Worm (Caenorhabditis elegans) whole organism, late embryonic: ENCODE results near the gene R01H2.2.

ENCODE experiments used
- C08G9.2 ChIP-seq: sonication (generic microtip); optimal IDR thresholded peaks from 2 replicates; lab custom pipeline; 2016; ENCODE audit warnings: mild to moderate bottlenecking, missing genetic modification characterization, moderate library complexity, missing compliant biosample characterization
- F13H6.1 ChIP-seq: sonication (generic microtip); optimal IDR thresholded peaks from 2 replicates; lab custom pipeline; 2016; ENCODE audit warnings: missing genetic modification characterization, missing compliant biosample characterization
- T23F11.4 ChIP-seq: fragments of 200-800 bp; sonication (Bioruptor generic); optimal IDR thresholded peaks from 2 replicates; lab custom pipeline; 2018; ENCODE audit warnings: mild to moderate bottlenecking, missing genetic modification characterization, missing compliant biosample characterization
- Y22D7AL.16 ChIP-seq: sonication (generic microtip); optimal IDR thresholded peaks from 2 replicates; lab custom pipeline; 2016; ENCODE audit warnings: missing genetic modification characterization, missing compliant biosample characterization
- ahr-1 ChIP-seq: sonication (generic microtip); optimal IDR thresholded peaks from 2 replicates; lab custom pipeline; 2016; ENCODE audit warnings: missing genetic modification characterization, missing compliant biosample characterization
- ceh-19 ChIP-seq: fragments of 200-800 bp; sonication (Bioruptor generic); optimal IDR thresholded peaks from 2 replicates; lab custom pipeline; 2018; ENCODE audit warnings: mild to moderate bottlenecking, missing genetic modification characterization, missing compliant biosample characterization
- ceh-22 ChIP-seq: sonication (generic microtip); optimal IDR thresholded peaks from 2 replicates; lab custom pipeline; 2017; ENCODE audit warnings: missing biosample characterization, missing genetic modification characterization
- ceh-24 ChIP-seq: sonication (generic microtip); optimal IDR thresholded peaks from 2 replicates; lab custom pipeline; 2016; ENCODE audit warnings: mild to moderate bottlenecking, missing genetic modification characterization, missing compliant biosample characterization
- ceh-6 ChIP-seq: fragments of 200-800 bp; sonication (Bioruptor generic); optimal IDR thresholded peaks from 2 replicates; lab custom pipeline; 2018; ENCODE audit warnings: mild to moderate bottlenecking, missing genetic modification characterization, missing compliant biosample characterization
- dmd-4 ChIP-seq: sonication (generic microtip); optimal IDR thresholded peaks from 2 replicates; lab custom pipeline; 2016; ENCODE audit warnings: borderline replicate concordance, missing genetic modification characterization, missing compliant biosample characterization
- elt-2 ChIP-seq: sonication (generic microtip); optimal IDR thresholded peaks from 2 replicates; lab custom pipeline; 2016; ENCODE audit warnings: missing genetic modification reagents, missing genetic modification characterization, missing compliant biosample characterization
- ets-4 ChIP-seq: sonication (generic microtip); optimal IDR thresholded peaks from 2 replicates; lab custom pipeline; 2016; ENCODE audit warnings: missing genetic modification characterization, missing compliant biosample characterization
- fax-1 ChIP-seq: sonication (generic microtip); optimal IDR thresholded peaks from 2 replicates; lab custom pipeline; 2016; ENCODE audit warnings: missing genotype, missing genetic modification characterization, missing compliant biosample characterization
- fkh-6 ChIP-seq: sonication (generic microtip); optimal IDR thresholded peaks from 2 replicates; lab custom pipeline; 2016; ENCODE audit warnings: missing genetic modification characterization, missing compliant biosample characterization
- hlh-15 ChIP-seq: sonication (generic microtip); optimal IDR thresholded peaks from 2 replicates; lab custom pipeline; 2016; ENCODE audit warnings: missing genetic modification characterization, missing compliant biosample characterization
- hlh-30 ChIP-seq: sonication (generic microtip); optimal IDR thresholded peaks from 2 replicates; lab custom pipeline; 2017; ENCODE audit warnings: antibody characterized with exemption, missing genetic modification characterization, missing compliant biosample characterization; ENCODE audit not compliant: insufficient read depth
- mec-3 ChIP-seq: sonication (generic microtip); optimal IDR thresholded peaks from 2 replicates; lab custom pipeline; 2016; ENCODE audit warnings: borderline replicate concordance, missing genetic modification characterization, missing compliant biosample characterization
- nfya-1 ChIP-seq: sonication (generic microtip); optimal IDR thresholded peaks from 2 replicates; lab custom pipeline; 2017; ENCODE audit warnings: missing genetic modification characterization, mild to moderate bottlenecking, missing compliant biosample characterization, antibody characterized with exemption, moderate library complexity
- nhr-232 ChIP-seq: sonication (generic microtip); optimal IDR thresholded peaks from 2 replicates; lab custom pipeline; 2016; ENCODE audit warnings: missing genetic modification characterization, missing compliant biosample characterization
- pag-3 ChIP-seq: sonication (generic microtip); optimal IDR thresholded peaks from 2 replicates; lab custom pipeline; 2016; ENCODE audit warnings: missing compliant biosample characterization, missing genetic modification characterization, borderline replicate concordance
- pax-1 ChIP-seq: fragments of 150-350 bp; optimal IDR thresholded peaks from 2 replicates; lab custom pipeline; 2014; ENCODE audit warnings: missing biosample characterization, missing genetic modification characterization
- pha-4 ChIP-seq: fragments of 150-350 bp; optimal IDR thresholded peaks from 2 replicates; lab custom pipeline; 2018; ENCODE audit warnings: missing biosample characterization, missing genetic modification reagents, missing genetic modification characterization
- pqm-1 ChIP-seq: sonication (generic microtip); optimal IDR thresholded peaks from 2 replicates; lab custom pipeline; 2016; ENCODE audit warnings: missing genetic modification characterization, missing compliant biosample characterization
- ref-2 ChIP-seq: sonication (generic microtip); optimal IDR thresholded peaks from 2 replicates; lab custom pipeline; 2016; ENCODE audit warnings: missing genetic modification characterization, missing compliant biosample characterization
- rnt-1 ChIP-seq: sonication (generic microtip); optimal IDR thresholded peaks from 2 replicates; lab custom pipeline; 2016; ENCODE audit warnings: missing genetic modification characterization, missing compliant biosample characterization
- sdc-2 ChIP-seq: sonication (generic microtip); optimal IDR thresholded peaks from 2 replicates; lab custom pipeline; 2016; ENCODE audit warnings: missing genotype, missing genetic modification characterization, missing compliant biosample characterization
- sox-4 ChIP-seq: sonication (generic microtip); optimal IDR thresholded peaks from 2 replicates; lab custom pipeline; 2017; ENCODE audit warnings: mild to moderate bottlenecking, missing genetic modification characterization, inconsistent platforms, missing compliant biosample characterization
- syd-9 ChIP-seq: sonication (generic microtip); optimal IDR thresholded peaks from 2 replicates; lab custom pipeline; 2016; ENCODE audit warnings: mild to moderate bottlenecking, missing genetic modification characterization, moderate library complexity, missing compliant biosample characterization
- unc-86 ChIP-seq: sonication (generic microtip); optimal IDR thresholded peaks from 2 replicates; lab custom pipeline; 2016; ENCODE audit warnings: missing genetic modification characterization, missing compliant biosample characterization
- zip-5 ChIP-seq: sonication (generic microtip); optimal IDR thresholded peaks from 2 replicates; lab custom pipeline; 2016; ENCODE audit warnings: missing genetic modification characterization, missing compliant biosample characterization

R01H2.2 gene

DNA sequence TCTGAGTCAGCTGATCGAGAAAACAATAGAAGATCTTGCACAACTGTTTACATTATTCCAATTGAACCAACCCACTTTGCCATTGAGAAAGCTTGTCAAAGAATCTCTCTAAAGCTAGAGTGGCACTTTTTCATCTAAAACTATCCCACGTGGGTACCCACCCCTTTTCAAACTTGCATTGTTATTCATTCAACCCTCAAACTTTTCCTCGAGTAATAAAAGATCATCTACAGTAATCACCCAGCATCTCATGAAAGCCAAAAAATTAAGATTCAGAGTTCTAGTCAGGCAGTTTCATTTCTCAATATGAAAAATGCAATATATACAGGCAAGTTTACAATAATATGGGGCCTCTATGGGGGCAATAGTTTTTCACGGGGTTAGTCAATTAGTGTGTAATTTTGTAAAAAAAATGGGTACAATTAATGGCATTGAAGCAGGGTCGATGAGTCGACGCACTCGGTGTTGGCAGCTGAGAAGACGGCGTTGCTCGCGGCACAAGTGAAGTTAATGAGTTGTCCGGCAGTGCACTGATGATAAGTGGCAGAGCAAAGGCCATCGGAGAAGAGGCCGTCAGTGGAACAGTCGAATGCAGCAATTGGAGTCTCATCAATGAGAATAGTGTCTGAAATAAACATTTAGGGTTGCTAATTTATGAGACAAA lies 45.6 kb downstream of the R01H2.2 start:
- no peak for TF ChIP-seq fkh-6 (tag; lab: Kevin White, UChicago)
- no peak for TF ChIP-seq dmd-4 (tag; lab: Kevin White, UChicago)
- no peak for TF ChIP-seq hlh-30 (tag; lab: Kevin White, UChicago)
- TF ChIP-seq sox-4, result no peak
- no peak for TF ChIP-seq ref-2 (tag; lab: Kevin White, UChicago)
- no peak for TF ChIP-seq unc-86 (tag; lab: Kevin White, UChicago)
- no peak for TF ChIP-seq rnt-1
- TF ChIP-seq zip-5 (tag; lab: Kevin White, UChicago), result no peak
- TF ChIP-seq fax-1 (tag; lab: Kevin White, UChicago), result no peak
- TF ChIP-seq ahr-1, result no peak
- TF ChIP-seq ceh-24 (tag; lab: Kevin White, UChicago), result no peak
- no peak for TF ChIP-seq ceh-19
- no peak for TF ChIP-seq pax-1 (tag; lab: Kevin White, UChicago)
- no peak for TF ChIP-seq Y22D7AL.16 (tag; lab: Kevin White, UChicago)
- TF ChIP-seq T23F11.4 (GFP tag; lab: Kevin White, UChicago), result no peak
- no peak for TF ChIP-seq mec-3 (tag; lab: Kevin White, UChicago)
- no peak for TF ChIP-seq syd-9
- no peak for TF ChIP-seq sdc-2 (tag; lab: Kevin White, UChicago)
- TF ChIP-seq hlh-15, result no peak

ce11 chrIII:7103940-7104440 lies 47.6 kb downstream of the R01H2.2 start, which contains the start of gene cpg-2:
cpg-2 (minus strand) TSS chrIII:7103990.
- TF ChIP-seq ceh-22 (tag; lab: Kevin White, UChicago) (no peak), pag-3 (no peak), unc-86 (tag; lab: Kevin White, UChicago) (no peak), nfya-1 (no peak), C08G9.2 (tag; lab: Kevin White, UChicago) (no peak), F13H6.1 (tag; lab: Kevin White, UChicago) (no peak), ceh-19 (no peak), pha-4 (tag; lab: Kevin White, UChicago) (no peak), hlh-15 (no peak), ceh-6 (GFP tag; lab: Kevin White, UChicago) (no peak), ets-4 (tag; lab: Kevin White, UChicago) (no peak), pqm-1 (tag; lab: Kevin White, UChicago) (no peak)

ce11 chrIII:7106854-7107253 lies 50.5 kb downstream of the R01H2.2 start:
- TF ChIP-seq nhr-232 (tag; lab: Kevin White, UChicago) (no peak), Y22D7AL.16 (tag; lab: Kevin White, UChicago) (no peak)
- TF ChIP-seq, all 69 proteins: peak for 0

DNA sequence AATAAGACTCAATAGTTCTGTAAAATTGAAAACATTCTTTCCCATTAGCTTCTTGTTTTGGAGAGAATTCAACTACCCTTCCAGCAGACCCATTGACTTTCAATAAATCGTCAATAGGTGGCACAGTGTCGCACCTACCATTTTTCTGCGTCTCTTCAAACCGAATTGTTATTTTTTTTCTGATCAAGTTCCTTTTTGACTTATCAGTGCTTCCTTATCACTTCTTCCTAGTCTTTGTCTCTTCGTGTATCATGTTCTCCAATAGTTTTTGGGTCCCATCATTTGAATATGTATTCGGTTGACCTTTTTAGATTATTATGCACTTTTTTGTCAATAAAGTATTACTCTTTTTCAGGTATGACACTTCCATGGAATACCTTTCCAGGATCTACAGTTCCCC lies 51.6 kb downstream of the R01H2.2 start, which contains the start of gene odd-1:
odd-1 (plus strand) TSS at position 349 of the 400 bp plus-strand sequence.
- no peak for TF ChIP-seq ahr-1
- peak; percentile 85 for TF ChIP-seq elt-2 (tag; lab: Kevin White, UChicago)
